Fruit fly (Drosophila melanogaster) whole organism, embryonic: ENCODE measurements around the gene Ir68b.

Experiments
- Atf-2 ChIP-seq: fragments of 200-800 bp; sonication (Bioruptor generic); optimal IDR thresholded peaks from 2 replicates; lab custom pipeline; 2016; ENCODE audit warnings: missing biosample characterization, missing genetic modification characterization
- CG11560 ChIP-seq: fragments of 200-800 bp; sonication (Bioruptor generic); IDR thresholded peaks from 3 replicates; pipeline ENCODE4 v1.3.6; 2022; ENCODE audit warnings: missing biosample characterization, missing genetic modification characterization
- CG11695 ChIP-seq: fragments of 200-800 bp; sonication (Bioruptor generic); IDR thresholded peaks from 3 replicates; pipeline ENCODE4 v1.3.6; 2022; ENCODE audit warnings: missing biosample characterization, missing genetic modification characterization
- CG12071 ChIP-seq: fragments of 200-800 bp; sonication (Bioruptor generic); optimal IDR thresholded peaks from 3 replicates; lab custom pipeline; 2018; ENCODE audit warnings: missing biosample characterization, mild to moderate bottlenecking, missing genetic modification characterization
- CG12942 ChIP-seq: fragments of 200-800 bp; sonication (Bioruptor generic); optimal IDR thresholded peaks from 3 replicates; lab custom pipeline; 2016; ENCODE audit warnings: missing biosample characterization, missing genetic modification characterization
- CG13123 ChIP-seq: fragments of 200-800 bp; sonication (Bioruptor generic); optimal IDR thresholded peaks from 2 replicates; lab custom pipeline; 2016; ENCODE audit warnings: missing biosample characterization, missing genetic modification characterization
- CG13894 ChIP-seq: fragments of 200-800 bp; sonication (Bioruptor generic); optimal IDR thresholded peaks from 3 replicates; lab custom pipeline; 2018; ENCODE audit warnings: missing biosample characterization, mild to moderate bottlenecking, missing genetic modification characterization, moderate library complexity
- CG15011 ChIP-seq: fragments of 200-800 bp; sonication (Bioruptor generic); optimal IDR thresholded peaks from 3 replicates; lab custom pipeline; 2018; ENCODE audit warnings: missing biosample characterization, mild to moderate bottlenecking, missing genetic modification characterization
- CG16813 ChIP-seq: fragments of 200-800 bp; sonication (Bioruptor generic); IDR thresholded peaks from 3 replicates; pipeline ENCODE4 v1.3.6; 2022; ENCODE audit warnings: missing biosample characterization, missing genetic modification characterization; ENCODE audit not compliant: partially characterized antibody
- CG17361 ChIP-seq: fragments of 200-800 bp; sonication (Bioruptor generic); IDR thresholded peaks from 3 replicates; pipeline ENCODE4 v1.3.6; 2022; ENCODE audit warnings: missing biosample characterization, missing genetic modification characterization
- CG2120 ChIP-seq: fragments of 200-800 bp; sonication (Bioruptor generic); optimal IDR thresholded peaks from 3 replicates; lab custom pipeline; 2016; ENCODE audit warnings: missing biosample characterization, missing genetic modification characterization
- CG2678 ChIP-seq: fragments of 200-800 bp; sonication (Bioruptor generic); optimal IDR thresholded peaks from 3 replicates; lab custom pipeline; 2019; ENCODE audit warnings: missing biosample characterization, mild to moderate bottlenecking, missing genetic modification characterization, moderate library complexity
- CG30020 ChIP-seq: fragments of 200-800 bp; optimal IDR thresholded peaks from 2 replicates; lab custom pipeline; 2019; ENCODE audit warnings: missing biosample characterization, mild to moderate bottlenecking, missing genetic modification characterization, moderate library complexity
- CG33557 ChIP-seq: fragments of 200-800 bp; sonication (Bioruptor generic); optimal IDR thresholded peaks from 2 replicates; lab custom pipeline; 2019; ENCODE audit warnings: missing biosample characterization, mild to moderate bottlenecking, missing genetic modification characterization, moderate library complexity
- CG4820 ChIP-seq: fragments of 200-800 bp; sonication (Bioruptor generic); optimal IDR thresholded peaks from 3 replicates; lab custom pipeline; 2016; ENCODE audit warnings: missing biosample characterization, missing genetic modification characterization
- CG4854 ChIP-seq: fragments of 200-800 bp; sonication (Bioruptor generic); optimal IDR thresholded peaks from 2 replicates; lab custom pipeline; 2016; ENCODE audit warnings: missing biosample characterization, missing genetic modification characterization, inconsistent platforms
- CG6175 ChIP-seq: fragments of 200-800 bp; sonication (Bioruptor generic); IDR thresholded peaks from 3 replicates; pipeline ENCODE4 v1.3.6; 2022; ENCODE audit warnings: missing biosample characterization, missing genetic modification characterization
- CG6654 ChIP-seq: fragments of 200-800 bp; sonication (Bioruptor generic); optimal IDR thresholded peaks from 2 replicates; lab custom pipeline; 2017; ENCODE audit warnings: missing biosample characterization, mild to moderate bottlenecking, missing genetic modification characterization
- CG7556 ChIP-seq: fragments of 200-800 bp; sonication (Bioruptor generic); optimal IDR thresholded peaks from 2 replicates; lab custom pipeline; 2017; ENCODE audit warnings: missing biosample characterization, mild to moderate bottlenecking, missing genetic modification characterization
- CG7839 ChIP-seq: fragments of 200-800 bp; sonication (Bioruptor generic); optimal IDR thresholded peaks from 3 replicates; lab custom pipeline; 2018; ENCODE audit warnings: missing biosample characterization, mild to moderate bottlenecking, missing genetic modification characterization, moderate library complexity
- CG7928 ChIP-seq: fragments of 200-800 bp; sonication (Bioruptor generic); optimal IDR thresholded peaks from 2 replicates; lab custom pipeline; 2017; ENCODE audit warnings: missing biosample characterization, mild to moderate bottlenecking, missing genetic modification characterization
- D ChIP-seq, 2 experiments: fragments of 200-800 bp in 1 of 2; fragments of >200 bp in 1 of 2; sonication (Bioruptor generic) in 1 of 2; optimal IDR thresholded peaks; 2 replicates in 1 of 2; 3 replicates in 1 of 2; lab custom pipeline; 2017; ENCODE audit warnings: mild to moderate bottlenecking in 1 of 2, missing biosample characterization in 1 of 2, missing genetic modification characterization in 1 of 2, missing genetic modification reagents in 1 of 2
- Drgx ChIP-seq: fragments of 200-800 bp; sonication (Bioruptor generic); IDR thresholded peaks from 2 replicates; pipeline ENCODE4 v1.3.6; 2022; ENCODE audit warnings: missing biosample characterization, missing genetic modification characterization
- Hey ChIP-seq: fragments of 200-800 bp; sonication (Bioruptor generic); optimal IDR thresholded peaks from 3 replicates; lab custom pipeline; 2018; ENCODE audit warnings: missing biosample characterization, mild to moderate bottlenecking, missing genetic modification characterization
- Med ChIP-seq: fragments of 200-800 bp; sonication (Bioruptor generic); peaks from one replicate; lab custom pipeline; 2016; ENCODE audit warnings: missing biosample characterization, missing genetic modification characterization, mild to moderate bottlenecking, inconsistent platforms, moderate library complexity
- NK7.1 ChIP-seq: fragments of 200-800 bp; sonication (Bioruptor generic); optimal IDR thresholded peaks from 3 replicates; lab custom pipeline; 2016; ENCODE audit warnings: missing biosample characterization, missing genetic modification characterization
- Oli ChIP-seq: fragments of 200-800 bp; sonication (Bioruptor generic); optimal IDR thresholded peaks from 2 replicates; lab custom pipeline; 2018; ENCODE audit warnings: missing biosample characterization, mild to moderate bottlenecking, missing genetic modification characterization, moderate library complexity
- Pdp1 ChIP-seq, 2 experiments: fragments of 200-800 bp; sonication (Bioruptor generic); optimal IDR thresholded peaks; 3 replicates each; lab custom pipeline; 2016; ENCODE audit warnings: missing biosample characterization in 2 of 2, missing genetic modification characterization in 2 of 2, mild to moderate bottlenecking in 1 of 2, moderate library complexity in 1 of 2
- Side ChIP-seq: fragments of 200-800 bp; sonication (Bioruptor generic); optimal IDR thresholded peaks from 2 replicates; lab custom pipeline; 2016; ENCODE audit warnings: missing biosample characterization, missing genetic modification characterization
- Usf ChIP-seq: fragments of 200-800 bp; sonication (Bioruptor generic); optimal IDR thresholded peaks from 2 replicates; lab custom pipeline; 2017; ENCODE audit warnings: missing genotype, missing biosample characterization, missing genetic modification characterization
- Xrp1 ChIP-seq: fragments of 200-800 bp; sonication (Bioruptor generic); IDR thresholded peaks from 2 replicates; pipeline ENCODE4 v1.3.6; 2022; ENCODE audit warnings: missing biosample characterization, missing genetic modification characterization
- ase ChIP-seq: fragments of 200-800 bp; sonication (Bioruptor generic); IDR thresholded peaks from 3 replicates; pipeline ENCODE4 v1.3.6; 2022; ENCODE audit warnings: missing biosample characterization, missing genetic modification characterization
- crp ChIP-seq, 2 experiments: fragments of 200-800 bp; sonication (Bioruptor generic); optimal IDR thresholded peaks; 2 replicates in 1 of 2; 3 replicates in 1 of 2; lab custom pipeline; 2017; ENCODE audit warnings: missing biosample characterization in 2 of 2, missing genetic modification characterization in 2 of 2, mild to moderate bottlenecking in 1 of 2, moderate library complexity in 1 of 2
- dmrt99B ChIP-seq: fragments of 200-800 bp; sonication (Bioruptor generic); optimal IDR thresholded peaks from 2 replicates; lab custom pipeline; 2018; ENCODE audit warnings: missing biosample characterization, mild to moderate bottlenecking, missing genetic modification characterization, moderate library complexity
- fru ChIP-seq: fragments of >200 bp; optimal IDR thresholded peaks from 2 replicates; lab custom pipeline; 2017
- hbn ChIP-seq: fragments of 200-800 bp; sonication (Bioruptor generic); IDR thresholded peaks from 2 replicates; pipeline ENCODE4 v1.3.6; 2022; ENCODE audit warnings: missing biosample characterization, missing genetic modification characterization; ENCODE audit not compliant: partially characterized antibody
- hth ChIP-seq: fragments of >200 bp; optimal IDR thresholded peaks from 2 replicates; lab custom pipeline; 2017; ENCODE audit warnings: inconsistent platforms
- inv ChIP-seq: fragments of 200-800 bp; sonication (Bioruptor generic); IDR thresholded peaks from 2 replicates; pipeline ENCODE4 v1.3.6; 2022; ENCODE audit warnings: missing biosample characterization, missing genetic modification characterization; ENCODE audit not compliant: partially characterized antibody
- jumu ChIP-seq: fragments of 200-800 bp; sonication (Bioruptor generic); optimal IDR thresholded peaks from 3 replicates; lab custom pipeline; 2016; ENCODE audit warnings: missing biosample characterization, missing genetic modification characterization
- ken ChIP-seq: fragments of 200-800 bp; sonication (Bioruptor generic); IDR thresholded peaks from 3 replicates; pipeline ENCODE4 v1.3.6; 2022; ENCODE audit warnings: missing biosample characterization, missing genetic modification characterization
- nerfin-1 ChIP-seq: fragments of 200-800 bp; sonication (Bioruptor generic); optimal IDR thresholded peaks from 3 replicates; lab custom pipeline; 2019; ENCODE audit warnings: missing biosample characterization, mild to moderate bottlenecking, missing genetic modification characterization, moderate library complexity
- nerfin-2 ChIP-seq: fragments of 200-800 bp; sonication (Bioruptor generic); IDR thresholded peaks from 2 replicates; pipeline ENCODE4 v1.3.6; 2022; ENCODE audit warnings: missing biosample characterization, missing genetic modification characterization; ENCODE audit not compliant: partially characterized antibody
- prd ChIP-seq, 3 experiments: fragments of >200 bp in 2 of 3; fragments of 200-800 bp in 1 of 3; sonication (Bioruptor generic) in 1 of 3; optimal IDR thresholded peaks in 2 of 3; IDR thresholded peaks in 1 of 3; 2 replicates in 2 of 3; 3 replicates in 1 of 3; pipeline versions ENCODE4 v1.3.6 to Lab custom; 2017 to 2022; ENCODE audit warnings: missing biosample characterization in 1 of 3, missing genetic modification characterization in 1 of 3
- pros ChIP-seq: fragments of 200-800 bp; sonication (Bioruptor generic); optimal IDR thresholded peaks from 3 replicates; lab custom pipeline; 2019; ENCODE audit warnings: missing biosample characterization, mild to moderate bottlenecking, missing genetic modification characterization, moderate library complexity
- salm ChIP-seq: fragments of 200-800 bp; sonication (Bioruptor generic); optimal IDR thresholded peaks from 2 replicates; lab custom pipeline; 2018; ENCODE audit warnings: missing biosample characterization, mild to moderate bottlenecking, missing genetic modification characterization
- sc ChIP-seq, 3 experiments: fragments of >200 bp in 2 of 3; fragments of 200-800 bp in 1 of 3; sonication (Bioruptor generic) in 1 of 3; optimal IDR thresholded peaks; 2 replicates in 2 of 3; 3 replicates in 1 of 3; lab custom pipeline; 2017; ENCODE audit warnings: mild to moderate bottlenecking in 1 of 3, missing biosample characterization in 1 of 3, missing genetic modification characterization in 1 of 3, missing genetic modification reagents in 1 of 3
- stc ChIP-seq: fragments of 200-800 bp; sonication (Bioruptor generic); IDR thresholded peaks from 2 replicates; pipeline ENCODE4 v1.3.6; 2022; ENCODE audit warnings: missing biosample characterization, missing genetic modification characterization
- toy ChIP-seq: fragments of 200-800 bp; sonication (Bioruptor generic); IDR thresholded peaks from 2 replicates; pipeline ENCODE4 v1.3.6; 2022; ENCODE audit warnings: missing biosample characterization, missing genetic modification characterization
- zen ChIP-seq: fragments of 200-800 bp; sonication (Bioruptor generic); optimal IDR thresholded peaks from 3 replicates; lab custom pipeline; 2018; ENCODE audit warnings: missing biosample characterization, mild to moderate bottlenecking, missing genetic modification characterization, moderate library complexity

Ir68b gene

DNA sequence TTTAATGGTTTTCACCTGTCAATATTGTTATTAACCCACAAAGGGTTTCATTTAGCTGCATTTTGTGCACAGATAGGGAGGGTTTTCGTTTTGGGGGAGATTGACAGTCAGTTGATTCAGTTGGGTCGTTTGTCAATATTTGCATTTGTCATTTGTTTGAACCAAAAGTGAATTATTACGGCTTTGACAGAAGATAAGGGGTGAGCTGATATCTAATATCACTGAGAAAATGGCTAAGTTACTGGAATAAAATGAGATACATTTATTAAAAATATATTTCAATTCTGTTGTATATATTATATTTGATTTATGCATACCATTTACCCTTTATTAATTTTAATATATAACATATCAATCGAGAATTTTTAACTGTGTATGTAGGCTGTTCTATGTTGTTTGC lies 43.3 kb downstream of the Ir68b start (continued):
- TF ChIP-seq dmrt99B (tag; lab: Kevin White, UChicago): peak; percentile 54
- peak; percentile 68 for TF ChIP-seq Xrp1 (GFP tag; lab: Robert Waterston, UW)
- peak; percentile 88 for TF ChIP-seq CG33557 (GFP tag; lab: Kevin White, UChicago)
- TF ChIP-seq CG7839 (tag; lab: Kevin White, UChicago): peak; percentile 39
- TF ChIP-seq Med (GFP tag; lab: Kevin White, UChicago): peak; percentile 36
- TF ChIP-seq CG13123: no peak
- peak; percentile 59 for TF ChIP-seq salm (tag; lab: Kevin White, UChicago)
- TF ChIP-seq CG4854: peak; percentile 31
- peak; percentile 17 for TF ChIP-seq Hey (tag; lab: Kevin White, UChicago)
- TF ChIP-seq crp (GFP tag; optimal IDR thresholded peaks at IDR 0.05; lab: Kevin White, UChicago): no peak
- no peak for TF ChIP-seq CG12942
- no peak for TF ChIP-seq CG6175 (GFP tag; lab: Robert Waterston, UW)
- no peak for TF ChIP-seq CG30020 (tag; lab: Kevin White, UChicago)
- peak; percentile 60 for TF ChIP-seq CG2678 (tag; lab: Kevin White, UChicago)
- no peak for TF ChIP-seq jumu (GFP tag; lab: Kevin White, UChicago)
- no peak for TF ChIP-seq nerfin-2
- TF ChIP-seq toy (GFP tag; lab: Robert Waterston, UW): no peak
- TF ChIP-seq CG7556 (GFP tag; lab: Kevin White, UChicago): peak; percentile 47
- no peak for TF ChIP-seq Side (GFP tag; lab: Kevin White, UChicago)
- TF ChIP-seq nerfin-1 (tag; lab: Kevin White, UChicago): peak; percentile 73
- TF ChIP-seq CG6654 (GFP tag; lab: Kevin White, UChicago): peak; percentile 0
- TF ChIP-seq CG11695: 0 out of 3 replicates have a peak, but pooled peaks have one; percentile 38
- TF ChIP-seq D (optimal IDR thresholded peaks at IDR 0.05; lab: Kevin White, UChicago): no peak
- TF ChIP-seq D (GFP tag; optimal IDR thresholded peaks at IDR 0.05; lab: Kevin White, UChicago): peak; percentile 65
- no peak for TF ChIP-seq NK7.1 (GFP tag; lab: Kevin White, UChicago)
- TF ChIP-seq stc (GFP tag; lab: Robert Waterston, UW): peak; percentile 28; the same call in 1 of the 2 replicates
- TF ChIP-seq Pdp1 (GFP tag; optimal IDR thresholded peaks at IDR 0.05; lab: Kevin White, UChicago): no peak
- no peak for TF ChIP-seq prd (optimal IDR thresholded peaks at IDR 0.05; lab: Kevin White, UChicago)
- 0 out of 3 replicates have a peak, but pooled peaks have one; percentile 21 for TF ChIP-seq prd (GFP tag; IDR thresholded peaks at IDR 0.05; lab: Robert Waterston, UW)
- no peak for TF ChIP-seq hbn (GFP tag; lab: Robert Waterston, UW)
- no peak for TF ChIP-seq pros (GFP tag; lab: Kevin White, UChicago)
- no peak for TF ChIP-seq fru (lab: Kevin White, UChicago)
- TF ChIP-seq inv: no peak
- TF ChIP-seq zen (tag; lab: Kevin White, UChicago): no peak
- TF ChIP-seq Usf (GFP tag; lab: Kevin White, UChicago): no peak
- no peak for TF ChIP-seq CG13894
- 0 out of 3 replicates have a peak, but pooled peaks have one; percentile 42 for TF ChIP-seq CG17361
- TF ChIP-seq CG12071 (GFP tag; lab: Kevin White, UChicago): peak; percentile 66
- no peak for TF ChIP-seq Drgx (GFP tag; lab: Robert Waterston, UW)
- no peak for TF ChIP-seq sc (optimal IDR thresholded peaks at IDR 0.05; lab: Kevin White, UChicago)
- TF ChIP-seq sc (GFP tag; optimal IDR thresholded peaks at IDR 0.05; lab: Kevin White, UChicago): peak; percentile 70
- TF ChIP-seq hth (lab: Kevin White, UChicago): no peak
- TF ChIP-seq Oli (tag; lab: Kevin White, UChicago): peak; percentile 20
- no peak for TF ChIP-seq ase (GFP tag; lab: Robert Waterston, UW)
- TF ChIP-seq ken (GFP tag; lab: Robert Waterston, UW): 0 out of 3 replicates have a peak, but pooled peaks have one; percentile 35
- TF ChIP-seq CG16813 (GFP tag; lab: Robert Waterston, UW): no peak
- no peak for TF ChIP-seq CG2120 (GFP tag; lab: Kevin White, UChicago)
- no peak for TF ChIP-seq Atf-2 (GFP tag; lab: Kevin White, UChicago)
- peak; percentile 40 for TF ChIP-seq CG4820 (GFP tag; lab: Kevin White, UChicago)
- no peak for TF ChIP-seq CG7928 (GFP tag; lab: Kevin White, UChicago)
- no peak for TF ChIP-seq CG11560 (tag; lab: Robert Waterston, UW)
- TF ChIP-seq CG15011 (GFP tag; lab: Kevin White, UChicago): peak; percentile 44
